Fruit fly (Drosophila melanogaster): Measurements from ENCODE around the gene mtd.
A peak's percentile ranks its signal among the peaks of the same experiment; 100 is the strongest.

The mtd gene

dm6 chr3R:5320672-5321071 lies 29.6 kb downstream of the mtd start (continued):
- TF ChIP-seq tio (GFP tag; optimal IDR thresholded peaks at IDR 0.05) (no peak), CG4707 (GFP tag; optimal IDR thresholded peaks at IDR 0.05) (peak; percentile 24), CG15269 (tag; optimal IDR thresholded peaks at IDR 0.05) (peak; percentile 9), ftz-f1 (GFP tag; optimal IDR thresholded peaks at IDR 0.05) (no peak), otp (GFP tag; IDR thresholded peaks at IDR 0.05) (0 out of 3 replicates have a peak, but pooled peaks have one; percentile 11), mirr (GFP tag; optimal IDR thresholded peaks at IDR 0.05) (peak; percentile 4), wek (GFP tag; optimal IDR thresholded peaks at IDR 0.05) (peak; percentile 39), CG15479 (GFP tag; optimal IDR thresholded peaks at IDR 0.05) (peak; percentile 7), CG12769 (tag; optimal IDR thresholded peaks at IDR 0.05) (peak; percentile 6), fd102C (GFP tag; optimal IDR thresholded peaks at IDR 0.05) (peak; percentile 34), en (GFP tag; optimal IDR thresholded peaks at IDR 0.05) (no peak), CG4820 (GFP tag; optimal IDR thresholded peaks at IDR 0.05) (no peak), sens (GFP tag) (peak; percentile 76), CG33557 (GFP tag; optimal IDR thresholded peaks at IDR 0.05) (peak; percentile 28), CG18262 (tag; optimal IDR thresholded peaks at IDR 0.05) (peak; percentile 8), CG2202 (tag; optimal IDR thresholded peaks at IDR 0.05) (peak; percentile 22), ac (GFP tag; optimal IDR thresholded peaks at IDR 0.05) (peak; percentile 62), Pdp1 (GFP tag; optimal IDR thresholded peaks at IDR 0.05) (peak in 1 of 2 experiments; percentile 25), slp2 (GFP tag; optimal IDR thresholded peaks at IDR 0.05) (no peak), CG18476 (GFP tag; optimal IDR thresholded peaks at IDR 0.05) (no peak), BtbVII (GFP tag; optimal IDR thresholded peaks at IDR 0.05) (peak; percentile 41), Fer1 (GFP tag; optimal IDR thresholded peaks at IDR 0.05) (peak; percentile 20), Hmr (GFP tag; optimal IDR thresholded peaks at IDR 0.05) (peak; percentile 23), CG16863 (GFP tag; optimal IDR thresholded peaks at IDR 0.05) (no peak), HHEX (GFP tag; optimal IDR thresholded peaks at IDR 0.05) (peak; percentile 34), grn (GFP tag; optimal IDR thresholded peaks at IDR 0.05) (peak; percentile 21), CG8359 (GFP tag; optimal IDR thresholded peaks at IDR 0.05; ENCODE audit: borderline replicate concordance) (peak; percentile 35), disco-r (GFP tag; optimal IDR thresholded peaks at IDR 0.05) (no peak), Blimp-1 (GFP tag; optimal IDR thresholded peaks at IDR 0.05) (peak; percentile 19), CG8290 (GFP tag; optimal IDR thresholded peaks at IDR 0.05) (no peak), CG8290 (tag; optimal IDR thresholded peaks at IDR 0.05) (peak in 1 of 2 experiments; percentile 30), unpg (GFP tag; optimal IDR thresholded peaks at IDR 0.05) (peak; percentile 26), zen (tag; optimal IDR thresholded peaks at IDR 0.05) (peak; percentile 46), CG2875 (GFP tag; optimal IDR thresholded peaks at IDR 0.05) (peak; percentile 1), Meics (GFP tag; optimal IDR thresholded peaks at IDR 0.05) (peak; percentile 5), CG2678 (tag; optimal IDR thresholded peaks at IDR 0.05) (peak; percentile 16), CG1603 (tag; optimal IDR thresholded peaks at IDR 0.05) (peak; percentile 32), CG7745 (tag; optimal IDR thresholded peaks at IDR 0.05) (peak; percentile 35), Rfx (GFP tag; IDR thresholded peaks at IDR 0.05) (0 out of 2 replicates have a peak, but pooled peaks have one; percentile 7), gsb-n (tag; optimal IDR thresholded peaks at IDR 0.05) (peak; percentile 12), PHDP (tag; optimal IDR thresholded peaks at IDR 0.05) (peak; percentile 38), CG9215 (GFP tag; IDR thresholded peaks at IDR 0.05) (no peak), CG11696 (GFP tag; IDR thresholded peaks at IDR 0.05) (no peak), exex (tag; optimal IDR thresholded peaks at IDR 0.05) (no peak), dimm (GFP tag; IDR thresholded peaks at IDR 0.05) (no peak), nerfin-1 (tag; optimal IDR thresholded peaks at IDR 0.05) (no peak), CG6813 (GFP tag; optimal IDR thresholded peaks at IDR 0.05) (peak; percentile 55), Kr (GFP tag; optimal IDR thresholded peaks at IDR 0.05) (peak; percentile 26), caup (GFP tag; optimal IDR thresholded peaks at IDR 0.05; ENCODE audit: severe bottlenecking) (peak; percentile 5), onecut (GFP tag; IDR thresholded peaks at IDR 0.05) (peak; percentile 28; the same call in 1 of the 2 replicates)

All from whole organism, embryonic.